Worm (Caenorhabditis elegans): ENCODE results near the gene ttr-28.
A peak's percentile ranks its signal among the peaks of the same experiment; 100 is the strongest.

ttr-28 gene

ce11 chrV:12941797-12942474, 37.0 kb upstream of the ttr-28 start, which contains the start of gene T16G1.4:
Gene T16G1.4 (minus strand): TSS chrV:12941847.
- TF ChIP-seq pha-4 (tag; optimal IDR thresholded peaks at IDR 0.05) (peak; percentile 2), elt-2 (tag; optimal IDR thresholded peaks at IDR 0.05) (peak; percentile 73), pqm-1 (tag; optimal IDR thresholded peaks at IDR 0.05) (peak; percentile 32), ceh-16 (tag; optimal IDR thresholded peaks at IDR 0.05) (no peak)

ce11 chrV:12939434-12939833, 34.5 kb upstream of the ttr-28 start, which contains the start of gene T16G1.5:
Gene T16G1.5 (minus strand): TSS chrV:12939552.
- TF ChIP-seq tbx-2 (tag; optimal IDR thresholded peaks at IDR 0.05) (no peak), elt-2 (tag; optimal IDR thresholded peaks at IDR 0.05) (peak; percentile 25), nhr-25 (tag; optimal IDR thresholded peaks at IDR 0.05) (no peak), nhr-43 (tag; optimal IDR thresholded peaks at IDR 0.05; ENCODE audit: poor library complexity, severe bottlenecking) (no peak), egl-27 (tag; optimal IDR thresholded peaks at IDR 0.05) (no peak), sea-2 (GFP tag; optimal IDR thresholded peaks at IDR 0.05) (no peak), aly-2 (tag; optimal IDR thresholded peaks at IDR 0.05) (no peak)

- no peak for TF ChIP-seq lsy-12 (tag; optimal IDR thresholded peaks at IDR 0.05)
- TF ChIP-seq zag-1 (tag; optimal IDR thresholded peaks at IDR 0.05): no peak
- no peak for TF ChIP-seq fkh-2 (tag; optimal IDR thresholded peaks at IDR 0.05)
- TF ChIP-seq nfya-1 (tag; optimal IDR thresholded peaks at IDR 0.05; ENCODE audit: insufficient read depth): no peak
- TF ChIP-seq aly-2 (tag; optimal IDR thresholded peaks at IDR 0.05): no peak
- no peak for TF ChIP-seq hmg-11 (tag; optimal IDR thresholded peaks at IDR 0.05)
- no peak for TF ChIP-seq ceh-28 (tag; optimal IDR thresholded peaks at IDR 0.05)
- no peak for TF ChIP-seq fkh-10 (GFP tag; optimal IDR thresholded peaks at IDR 0.05)
- no peak for TF ChIP-seq R02D3.7 (tag; optimal IDR thresholded peaks at IDR 0.05)
- TF ChIP-seq nhr-25 (tag; optimal IDR thresholded peaks at IDR 0.05): no peak
- TF ChIP-seq elt-2 (tag; optimal IDR thresholded peaks at IDR 0.05): peak; percentile 91
- no peak for TF ChIP-seq elt-3 (tag; optimal IDR thresholded peaks at IDR 0.05)
- no peak for TF ChIP-seq daf-12 (tag; optimal IDR thresholded peaks at IDR 0.05)
- peak; percentile 90 for TF ChIP-seq pqm-1 (tag; optimal IDR thresholded peaks at IDR 0.05)
Observed at ce11 chrV:12937098-12937497, 32.1 kb upstream of the ttr-28 start, which contains the start of gene T16G1.6. Gene T16G1.6 (minus strand): TSS chrV:12937174.

ce11 chrV:12934976-12935375, 30.0 kb upstream of the ttr-28 start, which contains the start of gene T16G1.7:
Gene T16G1.7 (minus strand): TSS chrV:12935112.
- TF ChIP-seq pha-4 (tag; optimal IDR thresholded peaks at IDR 0.05) (peak; percentile 49), jun-1 (tag; optimal IDR thresholded peaks at IDR 0.05) (peak; percentile 55), nfya-1 (tag; optimal IDR thresholded peaks at IDR 0.05; ENCODE audit: insufficient read depth) (no peak), elt-2 (tag; optimal IDR thresholded peaks at IDR 0.05) (peak; percentile 91), pqm-1 (tag; optimal IDR thresholded peaks at IDR 0.05) (peak; percentile 89)

ce11 chrV:12933654-12934053, 28.7 kb upstream of the ttr-28 start:
- no peak for TF ChIP-seq nhr-76 (tag; optimal IDR thresholded peaks at IDR 0.05)
- peak; percentile 65 for TF ChIP-seq elt-2 (tag; optimal IDR thresholded peaks at IDR 0.05)
- peak; percentile 75 for TF ChIP-seq pqm-1 (tag; optimal IDR thresholded peaks at IDR 0.05)

- TF ChIP-seq nhr-43 (tag; optimal IDR thresholded peaks at IDR 0.05; ENCODE audit: poor library complexity, severe bottlenecking) (no peak), fos-1 (tag; optimal IDR thresholded peaks at IDR 0.05) (no peak), nhr-25 (tag; optimal IDR thresholded peaks at IDR 0.05) (peak; percentile 8)
Observed at ce11 chrV:12928929-12929532, 24.1 kb upstream of the ttr-28 start, which contains the start of gene T16G1.2. Gene T16G1.2 (plus strand): TSS chrV:12929482.

ce11 chrV:12924128-12924527, 19.2 kb upstream of the ttr-28 start, which contains the start of gene pqn-67:
Gene pqn-67 (plus strand): TSS chrV:12924428.
- no peak for TF ChIP-seq nhr-11 (tag; optimal IDR thresholded peaks at IDR 0.05)
- TF ChIP-seq daf-12 (tag; optimal IDR thresholded peaks at IDR 0.05): no peak
- TF ChIP-seq ZK546.5 (tag; optimal IDR thresholded peaks at IDR 0.05): no peak
- no peak for TF ChIP-seq nhr-28 (tag; optimal IDR thresholded peaks at IDR 0.05)
- no peak for TF ChIP-seq snpc-4 (tag; optimal IDR thresholded peaks at IDR 0.05)
- TF ChIP-seq elt-2 (tag; optimal IDR thresholded peaks at IDR 0.05): peak; percentile 22
- TF ChIP-seq ceh-16 (tag; optimal IDR thresholded peaks at IDR 0.05): no peak

All from whole organism, L3 larva.